Worm (Caenorhabditis elegans) whole organism, young adult: ENCODE results near the gene M117.1.
A peak's percentile ranks its signal among the peaks of the same experiment; 100 is the strongest.

Experiments used
- B0019.2 ChIP-seq: fragments of 200-800 bp; sonication (Bioruptor generic); conservative IDR thresholded peaks from 2 replicates; pipeline ENCODE4 v1.3.6; 2022; ENCODE audit warnings: missing genetic modification reagents, missing genetic modification characterization, missing compliant biosample characterization
- B0035.1 ChIP-seq: sonication (generic microtip); optimal IDR thresholded peaks from 2 replicates; lab custom pipeline; 2016; ENCODE audit warnings: missing genetic modification characterization, mild to moderate bottlenecking, missing compliant biosample characterization, missing genotype, missing genetic modification reagents
- B0261.1 ChIP-seq: sonication (generic microtip); optimal IDR thresholded peaks from 2 replicates; lab custom pipeline; 2016; ENCODE audit warnings: mild to moderate bottlenecking, missing genetic modification characterization, moderate library complexity, missing compliant biosample characterization
- B0336.3 ChIP-seq: fragments of 200-800 bp; sonication (Bioruptor generic); IDR thresholded peaks from 2 replicates; pipeline ENCODE4 v1.3.6; 2022; ENCODE audit warnings: missing genetic modification characterization, missing compliant biosample characterization
- C06A6.2 ChIP-seq: fragments of 200-800 bp; sonication (Bioruptor generic); conservative IDR thresholded peaks from 2 replicates; pipeline ENCODE4 v1.3.6; 2022; ENCODE audit warnings: missing genetic modification characterization, missing compliant biosample characterization
- F37B4.10 ChIP-seq: fragments of 200-800 bp; sonication (Bioruptor generic); IDR thresholded peaks from 2 replicates; pipeline ENCODE4 v1.3.6; 2022; ENCODE audit warnings: missing genetic modification characterization, missing compliant biosample characterization
- F55B11.4 ChIP-seq: sonication (generic microtip); optimal IDR thresholded peaks from 2 replicates; lab custom pipeline; 2016; ENCODE audit warnings: missing compliant biosample characterization, missing genetic modification characterization, borderline replicate concordance; ENCODE audit not compliant: insufficient read depth
- Y53G8AR.9 ChIP-seq: fragments of 200-800 bp; sonication (Bioruptor generic); conservative IDR thresholded peaks from 2 replicates; pipeline ENCODE4 v1.3.6; 2022; ENCODE audit warnings: missing genetic modification reagents, missing genetic modification characterization, missing compliant biosample characterization
- Y79H2A.3 ChIP-seq: fragments of 200-800 bp; sonication (Bioruptor generic); conservative IDR thresholded peaks from 2 replicates; pipeline ENCODE4 v1.3.6; 2022; ENCODE audit warnings: missing genetic modification reagents, missing genetic modification characterization, missing compliant biosample characterization
- akir-1 ChIP-seq: fragments of 200-800 bp; sonication (Bioruptor generic); optimal IDR thresholded peaks from 2 replicates; lab custom pipeline; 2018; ENCODE audit warnings: mild to moderate bottlenecking, missing genetic modification characterization, moderate library complexity, missing compliant biosample characterization
- aptf-2 ChIP-seq: fragments of 200-800 bp; sonication (Bioruptor generic); conservative IDR thresholded peaks from 2 replicates; pipeline ENCODE4 v1.3.6; 2022; ENCODE audit warnings: missing genetic modification reagents, missing genetic modification characterization, missing compliant biosample characterization
- aptf-3 ChIP-seq: fragments of 200-800 bp; sonication (Bioruptor generic); IDR thresholded peaks from 2 replicates; pipeline ENCODE4 v1.3.6; 2022; ENCODE audit warnings: missing genetic modification characterization, missing compliant biosample characterization
- atf-7 ChIP-seq: sonication (generic microtip); optimal IDR thresholded peaks from 2 replicates; lab custom pipeline; 2017; ENCODE audit warnings: mild to moderate bottlenecking, missing genetic modification characterization, missing compliant biosample characterization
- athp-1 ChIP-seq: sonication (generic microtip); optimal IDR thresholded peaks from 2 replicates; lab custom pipeline; 2017; ENCODE audit warnings: mild to moderate bottlenecking, missing genetic modification characterization, missing compliant biosample characterization
- attf-6 ChIP-seq: fragments of 200-800 bp; sonication (Bioruptor generic); IDR thresholded peaks from 2 replicates; pipeline ENCODE4 v1.3.6; 2022; ENCODE audit warnings: missing genetic modification reagents, missing genetic modification characterization, missing compliant biosample characterization
- bed-1 ChIP-seq: fragments of 200-800 bp; sonication (Bioruptor generic); IDR thresholded peaks from 2 replicates; pipeline ENCODE4 v1.3.6; 2022; ENCODE audit warnings: missing genetic modification reagents, missing genetic modification characterization, missing compliant biosample characterization
- ccch-3 ChIP-seq: fragments of 200-800 bp; sonication (Bioruptor generic); optimal IDR thresholded peaks from 2 replicates; lab custom pipeline; 2018; ENCODE audit warnings: mild to moderate bottlenecking, missing genetic modification characterization, missing compliant biosample characterization
- cebp-2 ChIP-seq: fragments of 200-800 bp; sonication (Bioruptor generic); IDR thresholded peaks from 2 replicates; pipeline ENCODE4 v1.3.6; 2022; ENCODE audit warnings: missing genetic modification characterization, missing compliant biosample characterization
- ceh-79 ChIP-seq: sonication (generic microtip); optimal IDR thresholded peaks from 2 replicates; lab custom pipeline; 2017; ENCODE audit warnings: mild to moderate bottlenecking, missing genetic modification characterization, missing compliant biosample characterization
- dpl-1 ChIP-seq: fragments of 150-350 bp; optimal IDR thresholded peaks from 2 replicates; lab custom pipeline; 2014; ENCODE audit warnings: missing biosample characterization, missing genetic modification reagents, missing genetic modification characterization
- efl-1 ChIP-seq: fragments of 150-350 bp; optimal IDR thresholded peaks from 2 replicates; lab custom pipeline; 2014; ENCODE audit warnings: missing biosample characterization, missing genetic modification reagents, missing genetic modification characterization
- ets-4 ChIP-seq: fragments of 200-800 bp; sonication (Bioruptor generic); optimal IDR thresholded peaks from 2 replicates; lab custom pipeline; 2018; ENCODE audit warnings: mild to moderate bottlenecking, missing genetic modification characterization, missing compliant biosample characterization
- fkh-3 ChIP-seq: sonication (generic microtip); optimal IDR thresholded peaks from 2 replicates; lab custom pipeline; 2016; ENCODE audit warnings: mild to moderate bottlenecking, missing genetic modification characterization, missing compliant biosample characterization
- hmg-1.2 ChIP-seq: fragments of 200-800 bp; sonication (Bioruptor generic); IDR thresholded peaks from 2 replicates; pipeline ENCODE4 v1.3.6; 2022; ENCODE audit warnings: missing genetic modification reagents, missing genetic modification characterization, missing compliant biosample characterization
- hrde-1 ChIP-seq: sonication (generic microtip); optimal IDR thresholded peaks from 2 replicates; lab custom pipeline; 2016; ENCODE audit warnings: missing genetic modification characterization, mild to moderate bottlenecking, missing compliant biosample characterization, moderate library complexity, missing genotype, missing genetic modification reagents, borderline replicate concordance
- lin-35 ChIP-seq, 3 experiments: fragments of 150-350 bp in 2 of 3; sonication (generic microtip) in 1 of 3; optimal IDR thresholded peaks; 2 replicates each; lab custom pipeline; 2014 to 2018; ENCODE audit warnings: missing biosample characterization in 3 of 3, missing genetic modification characterization in 3 of 3, missing genetic modification reagents in 3 of 3
- lin-54 ChIP-seq: fragments of 200-800 bp; sonication (Bioruptor generic); optimal IDR thresholded peaks from 2 replicates; lab custom pipeline; 2018; ENCODE audit warnings: mild to moderate bottlenecking, missing genetic modification characterization, missing compliant biosample characterization
- lir-1 ChIP-seq: fragments of 200-800 bp; sonication (Bioruptor generic); conservative IDR thresholded peaks from 2 replicates; pipeline ENCODE4 v1.3.6; 2022; ENCODE audit warnings: missing genetic modification reagents, missing genetic modification characterization, missing compliant biosample characterization
- madf-8 ChIP-seq: fragments of 200-800 bp; sonication (Bioruptor generic); conservative IDR thresholded peaks from 2 replicates; pipeline ENCODE4 v1.3.6; 2022; ENCODE audit warnings: missing genetic modification reagents, missing genetic modification characterization, missing compliant biosample characterization
- nhr-27 ChIP-seq: fragments of 200-800 bp; sonication (Bioruptor generic); optimal IDR thresholded peaks from 2 replicates; lab custom pipeline; 2018; ENCODE audit warnings: mild to moderate bottlenecking, missing genetic modification characterization, moderate library complexity, missing compliant biosample characterization
- rcor-1 ChIP-seq: fragments of 200-800 bp; sonication (Bioruptor generic); IDR thresholded peaks from 2 replicates; pipeline ENCODE4 v1.3.6; 2022; ENCODE audit warnings: missing genetic modification reagents, missing genetic modification characterization, missing compliant biosample characterization
- rec-8 ChIP-seq, 2 experiments: sonication (generic microtip); optimal IDR thresholded peaks; 2 replicates each; lab custom pipeline; 2016; ENCODE audit warnings: mild to moderate bottlenecking in 2 of 2, missing genetic modification characterization in 2 of 2, missing genetic modification reagents in 2 of 2, missing genotype in 2 of 2, missing biosample characterization in 1 of 2, missing compliant biosample characterization in 1 of 2, moderate library complexity in 1 of 2
- sdz-38 ChIP-seq: sonication (generic microtip); optimal IDR thresholded peaks from 2 replicates; lab custom pipeline; 2016; ENCODE audit warnings: missing genotype, missing genetic modification characterization, missing compliant biosample characterization
- sea-2 ChIP-seq: fragments of 200-800 bp; sonication (Bioruptor generic); IDR thresholded peaks from 2 replicates; pipeline ENCODE4 v1.3.6; 2022; ENCODE audit warnings: missing genetic modification characterization, missing compliant biosample characterization
- snpc-1.1 ChIP-seq: sonication (generic microtip); optimal IDR thresholded peaks from 2 replicates; lab custom pipeline; 2017; ENCODE audit warnings: missing genetic modification characterization, mild to moderate bottlenecking, missing compliant biosample characterization, antibody characterized with exemption, moderate library complexity, missing genotype, missing genetic modification reagents; ENCODE audit not compliant: insufficient read depth
- snpc-3.4 ChIP-seq: sonication (generic microtip); optimal IDR thresholded peaks from 2 replicates; lab custom pipeline; 2017; ENCODE audit warnings: missing genetic modification characterization, mild to moderate bottlenecking, missing compliant biosample characterization, antibody characterized with exemption, moderate library complexity, missing genotype, missing genetic modification reagents
- snpc-4 ChIP-seq, 5 experiments: fragments of 150-350 bp in 1 of 5; sonication (generic microtip) in 4 of 5; optimal IDR thresholded peaks; 2 replicates each; lab custom pipeline; 2014 to 2018; ENCODE audit warnings: missing genetic modification characterization in 5 of 5, missing biosample characterization in 3 of 5, antibody characterized with exemption in 2 of 5, mild to moderate bottlenecking in 2 of 5, missing compliant biosample characterization in 2 of 5, missing genotype in 2 of 5, moderate library complexity in 2 of 5, missing genetic modification reagents in 1 of 5
- sptf-2 ChIP-seq: fragments of 200-800 bp; sonication (Bioruptor generic); optimal IDR thresholded peaks from 2 replicates; lab custom pipeline; 2018; ENCODE audit warnings: mild to moderate bottlenecking, missing genetic modification characterization, missing compliant biosample characterization
- tbp1 ChIP-seq: fragments of 200-800 bp; sonication (Bioruptor generic); optimal IDR thresholded peaks from 2 replicates; lab custom pipeline; 2018; ENCODE audit warnings: mild to moderate bottlenecking, missing genetic modification characterization, missing compliant biosample characterization
- tbx-9 ChIP-seq: sonication (generic microtip); optimal IDR thresholded peaks from 2 replicates; lab custom pipeline; 2016; ENCODE audit warnings: borderline replicate concordance, missing genetic modification characterization, inconsistent platforms, missing compliant biosample characterization
- ztf-18 ChIP-seq: sonication (generic microtip); optimal IDR thresholded peaks from 2 replicates; lab custom pipeline; 2016; ENCODE audit warnings: missing genotype, mild to moderate bottlenecking, missing genetic modification characterization, missing compliant biosample characterization
- ztf-22 ChIP-seq: fragments of 200-800 bp; sonication (Bioruptor generic); optimal IDR thresholded peaks from 2 replicates; lab custom pipeline; 2018; ENCODE audit warnings: mild to moderate bottlenecking, missing genetic modification characterization, moderate library complexity, missing compliant biosample characterization
- ztf-25 ChIP-seq: fragments of 200-800 bp; sonication (Bioruptor generic); IDR thresholded peaks from 2 replicates; pipeline ENCODE4 v1.3.6; 2022; ENCODE audit warnings: missing genetic modification reagents, missing genetic modification characterization, missing compliant biosample characterization
- ztf-26 ChIP-seq: sonication (generic microtip); optimal IDR thresholded peaks from 2 replicates; lab custom pipeline; 2017; ENCODE audit warnings: missing genetic modification characterization, missing compliant biosample characterization
- ztf-28 ChIP-seq: fragments of 200-800 bp; sonication (Bioruptor generic); IDR thresholded peaks from 2 replicates; pipeline ENCODE4 v1.3.6; 2022; ENCODE audit warnings: missing genetic modification reagents, missing genetic modification characterization, missing compliant biosample characterization
- ztf-3 ChIP-seq: fragments of 200-800 bp; sonication (Bioruptor generic); optimal IDR thresholded peaks from 2 replicates; lab custom pipeline; 2018; ENCODE audit warnings: mild to moderate bottlenecking, missing genetic modification characterization, missing compliant biosample characterization
- ztf-6 ChIP-seq: fragments of 200-800 bp; sonication (Bioruptor generic); IDR thresholded peaks from 2 replicates; pipeline ENCODE4 v1.3.6; 2022; ENCODE audit warnings: missing genetic modification reagents, missing genetic modification characterization, missing compliant biosample characterization

Gene M117.1

DNA sequence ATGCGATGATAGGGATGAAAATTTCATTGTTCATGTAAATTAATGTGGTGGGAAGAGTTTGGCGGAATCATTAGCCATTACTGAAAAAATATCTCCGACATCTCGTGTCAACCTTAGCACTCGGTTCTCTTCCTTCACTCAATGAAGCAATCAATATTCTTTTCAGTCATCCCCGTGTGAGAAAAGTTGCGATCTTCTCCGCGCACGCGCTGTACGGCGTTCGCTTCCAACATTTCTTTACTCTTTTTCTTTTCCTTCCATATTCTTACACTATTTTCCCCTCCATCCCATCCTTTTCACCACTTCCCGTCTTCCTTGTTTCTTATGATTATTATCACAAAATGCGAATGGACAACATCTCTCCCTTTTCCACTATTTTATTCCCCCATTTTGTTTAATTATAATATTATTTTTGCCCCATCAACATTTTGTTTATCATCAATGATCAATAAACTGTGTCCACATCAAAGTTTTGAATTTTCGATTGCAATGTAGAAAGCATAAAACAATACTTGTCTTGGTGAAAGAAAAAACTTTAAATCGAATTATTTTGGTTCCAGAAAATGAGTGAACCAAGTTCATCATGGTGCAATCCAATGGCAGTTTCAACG is 46.1 kb downstream of the M117.1 start, which contains the start of gene mob-1 (continued):
- TF ChIP-seq ccch-3 (GFP tag; lab: Kevin White, UChicago): no peak
- no peak for TF ChIP-seq ztf-28
- TF ChIP-seq snpc-1.1 (tag; lab: Kevin White, UChicago): no peak
- TF ChIP-seq akir-1 (GFP tag; lab: Kevin White, UChicago): no peak
- no peak for TF ChIP-seq ztf-6 (GFP tag; lab: Robert Waterston, UW)
- TF ChIP-seq athp-1 (tag; lab: Kevin White, UChicago): no peak
- TF ChIP-seq sdz-38 (tag; lab: Kevin White, UChicago): no peak
- TF ChIP-seq efl-1 (GFP tag; lab: Kevin White, UChicago): no peak
- TF ChIP-seq atf-7 (tag; lab: Kevin White, UChicago): no peak
- TF ChIP-seq sea-2 (GFP tag; lab: Robert Waterston, UW): no peak
- peak; percentile 10 for TF ChIP-seq hrde-1
- TF ChIP-seq rcor-1 (GFP tag; lab: Robert Waterston, UW): no peak
- no peak for TF ChIP-seq ztf-22 (GFP tag; lab: Kevin White, UChicago)
- no peak for TF ChIP-seq B0261.1 (tag; lab: Kevin White, UChicago)
- peak; percentile 59; the same call in 1 of the 2 replicates for TF ChIP-seq attf-6 (GFP tag; lab: Robert Waterston, UW)
- no peak for TF ChIP-seq rec-8 (tag; optimal IDR thresholded peaks at IDR 0.05; lab: Kevin White, UChicago)
- no peak for TF ChIP-seq Y79H2A.3
- no peak for TF ChIP-seq F37B4.10
- TF ChIP-seq ets-4 (GFP tag; lab: Kevin White, UChicago): no peak
- no peak for TF ChIP-seq fkh-3 (tag; lab: Kevin White, UChicago)
- TF ChIP-seq sptf-2 (GFP tag; lab: Kevin White, UChicago): no peak
- no peak for TF ChIP-seq ztf-3 (GFP tag; lab: Kevin White, UChicago)
- no peak for TF ChIP-seq snpc-3.4 (tag; lab: Kevin White, UChicago)
- TF ChIP-seq ztf-25 (GFP tag; lab: Robert Waterston, UW): no peak
- TF ChIP-seq nhr-27 (tag; lab: Kevin White, UChicago): no peak
- no peak for TF ChIP-seq tbx-9 (tag; lab: Kevin White, UChicago)
- TF ChIP-seq Y53G8AR.9 (GFP tag; lab: Robert Waterston, UW): peak; percentile 69
- TF ChIP-seq lin-35 (GFP tag; optimal IDR thresholded peaks at IDR 0.05; lab: Kevin White, UChicago): no peak
- no peak for TF ChIP-seq tbp1 (GFP tag; lab: Kevin White, UChicago)
- peak; percentile 7 for TF ChIP-seq B0035.1 (tag; lab: Kevin White, UChicago)
- no peak for TF ChIP-seq B0019.2 (GFP tag; lab: Robert Waterston, UW)
- no peak for TF ChIP-seq snpc-4 (GFP tag; optimal IDR thresholded peaks at IDR 0.05; lab: Kevin White, UChicago)
- no peak for TF ChIP-seq snpc-4 (tag; optimal IDR thresholded peaks at IDR 0.05; lab: Kevin White, UChicago)
- TF ChIP-seq ztf-26 (tag; lab: Kevin White, UChicago): no peak
- TF ChIP-seq dpl-1 (GFP tag; lab: Kevin White, UChicago): no peak
- no peak for TF ChIP-seq C06A6.2 (GFP tag; lab: Robert Waterston, UW)
- TF ChIP-seq madf-8 (GFP tag; lab: Robert Waterston, UW): 0 out of 2 replicates have a peak, but pooled peaks have one; percentile 8
- no peak for TF ChIP-seq lir-1 (GFP tag; lab: Robert Waterston, UW)
- TF ChIP-seq ceh-79 (tag; lab: Kevin White, UChicago): no peak
- no peak for TF ChIP-seq F55B11.4 (tag; lab: Kevin White, UChicago)
- TF ChIP-seq lin-54 (GFP tag; lab: Kevin White, UChicago): peak; percentile 12
- 0 out of 2 replicates have a peak, but pooled peaks have one; percentile 8 for TF ChIP-seq aptf-3
- TF ChIP-seq hmg-1.2: peak; percentile 28; the same call in 1 of the 2 replicates
- no peak for TF ChIP-seq bed-1
- TF ChIP-seq cebp-2 (GFP tag; lab: Robert Waterston, UW): no peak
- no peak for TF ChIP-seq ztf-18 (tag; lab: Kevin White, UChicago)
- TF ChIP-seq B0336.3: peak; percentile 75
- TF ChIP-seq aptf-2: no peak
